Fruit fly (Drosophila melanogaster) whole organism, embryonic: Measurements from ENCODE around the gene Doa.

Source experiments
- CG11456 ChIP-seq: fragments of 200-800 bp; sonication (Bioruptor generic); IDR thresholded peaks from 3 replicates; pipeline ENCODE4 v1.3.6; 2022; ENCODE audit warnings: missing biosample characterization, missing genetic modification characterization
- CG15601 ChIP-seq: fragments of 200-800 bp; sonication (Bioruptor generic); optimal IDR thresholded peaks from 3 replicates; lab custom pipeline; 2019; ENCODE audit warnings: missing biosample characterization, mild to moderate bottlenecking, missing genetic modification characterization, moderate library complexity
- CG1647 ChIP-seq: fragments of 200-800 bp; sonication (Bioruptor generic); optimal IDR thresholded peaks from 3 replicates; lab custom pipeline; 2016; ENCODE audit warnings: missing biosample characterization, missing genetic modification characterization
- CG17328 ChIP-seq: fragments of 200-800 bp; sonication (Bioruptor generic); IDR thresholded peaks from 2 replicates; pipeline ENCODE4 v1.3.6; 2022; ENCODE audit warnings: missing biosample characterization, missing genetic modification characterization
- CG17912 ChIP-seq: fragments of 200-800 bp; sonication (Bioruptor generic); optimal IDR thresholded peaks from 2 replicates; lab custom pipeline; 2018; ENCODE audit warnings: missing biosample characterization, mild to moderate bottlenecking, missing genetic modification characterization
- CG2678 ChIP-seq: fragments of 200-800 bp; sonication (Bioruptor generic); optimal IDR thresholded peaks from 3 replicates; lab custom pipeline; 2019; ENCODE audit warnings: missing biosample characterization, mild to moderate bottlenecking, missing genetic modification characterization, moderate library complexity
- CG34376 ChIP-seq: fragments of 200-800 bp; sonication (Bioruptor generic); optimal IDR thresholded peaks from 2 replicates; lab custom pipeline; 2018; ENCODE audit warnings: missing biosample characterization, mild to moderate bottlenecking, missing genetic modification characterization
- CG3995 ChIP-seq: fragments of 200-800 bp; sonication (Bioruptor generic); optimal IDR thresholded peaks from 3 replicates; lab custom pipeline; 2016; ENCODE audit warnings: missing biosample characterization, missing genetic modification characterization
- CG4328 ChIP-seq: fragments of 200-800 bp; sonication (Bioruptor generic); optimal IDR thresholded peaks from 3 replicates; lab custom pipeline; 2017; ENCODE audit warnings: missing biosample characterization, missing genetic modification reagents, missing genetic modification characterization
- CG6765 ChIP-seq: fragments of 200-800 bp; sonication (Bioruptor generic); optimal IDR thresholded peaks from 3 replicates; lab custom pipeline; 2017; ENCODE audit warnings: missing biosample characterization, mild to moderate bottlenecking, missing genetic modification characterization
- CG8478 ChIP-seq: fragments of >200 bp; optimal IDR thresholded peaks from 2 replicates; lab custom pipeline; 2018
- CTCF ChIP-seq: fragments of 200-800 bp; sonication (Bioruptor generic); optimal IDR thresholded peaks from 2 replicates; lab custom pipeline; 2017; ENCODE audit warnings: missing biosample characterization, mild to moderate bottlenecking, missing genetic modification characterization, moderate library complexity
- Camta ChIP-seq: fragments of 200-800 bp; sonication (Bioruptor generic); optimal IDR thresholded peaks from 2 replicates; lab custom pipeline; 2016; ENCODE audit warnings: missing biosample characterization, missing genetic modification characterization
- Deaf1 ChIP-seq: fragments of 200-800 bp; optimal IDR thresholded peaks from 3 replicates; lab custom pipeline; 2019; ENCODE audit warnings: missing biosample characterization, mild to moderate bottlenecking, missing genetic modification characterization, moderate library complexity
- Dip2 ChIP-seq: fragments of 200-800 bp; sonication (Bioruptor generic); IDR thresholded peaks from 2 replicates; pipeline ENCODE4 v1.3.6; 2022; ENCODE audit warnings: missing biosample characterization, missing genetic modification characterization
- Fer2 ChIP-seq: fragments of 200-800 bp; sonication (Bioruptor generic); optimal IDR thresholded peaks from 2 replicates; lab custom pipeline; 2018; ENCODE audit warnings: missing biosample characterization, mild to moderate bottlenecking, missing genetic modification characterization, moderate library complexity
- H2.0 ChIP-seq: fragments of 200-800 bp; sonication (Bioruptor generic); IDR thresholded peaks from 2 replicates; pipeline ENCODE4 v1.3.6; 2022; ENCODE audit warnings: missing biosample characterization, missing genetic modification characterization
- HmgD ChIP-seq: fragments of 200-800 bp; sonication (Bioruptor generic); optimal IDR thresholded peaks from 3 replicates; lab custom pipeline; 2016; ENCODE audit warnings: missing biosample characterization, missing genetic modification characterization
- Hr51 ChIP-seq, 2 experiments: fragments of 200-800 bp; sonication (Bioruptor generic); optimal IDR thresholded peaks; 2 replicates in 1 of 2; 3 replicates in 1 of 2; lab custom pipeline; 2016 to 2018; ENCODE audit warnings: missing biosample characterization in 2 of 2, missing genetic modification characterization in 2 of 2, mild to moderate bottlenecking in 1 of 2, moderate library complexity in 1 of 2
- Med ChIP-seq: fragments of 200-800 bp; sonication (Bioruptor generic); peaks from one replicate; lab custom pipeline; 2016; ENCODE audit warnings: missing biosample characterization, missing genetic modification characterization, mild to moderate bottlenecking, inconsistent platforms, moderate library complexity
- Mes4 ChIP-seq: fragments of 200-800 bp; sonication (Bioruptor generic); optimal IDR thresholded peaks from 2 replicates; lab custom pipeline; 2016; ENCODE audit warnings: missing biosample characterization, missing genetic modification characterization
- Mrtf ChIP-seq: fragments of 200-800 bp; sonication (Bioruptor generic); IDR thresholded peaks from 3 replicates; pipeline ENCODE4 v1.3.6; 2022; ENCODE audit warnings: missing biosample characterization, missing genetic modification characterization
- Optix ChIP-seq: fragments of 200-800 bp; sonication (Bioruptor generic); IDR thresholded peaks from 3 replicates; pipeline ENCODE4 v1.3.6; 2022; ENCODE audit warnings: missing biosample characterization, missing genetic modification characterization
- Pdp1 ChIP-seq, 2 experiments: fragments of 200-800 bp; sonication (Bioruptor generic); optimal IDR thresholded peaks; 3 replicates each; lab custom pipeline; 2016; ENCODE audit warnings: missing biosample characterization in 2 of 2, missing genetic modification characterization in 2 of 2, mild to moderate bottlenecking in 1 of 2, moderate library complexity in 1 of 2
- Rx ChIP-seq: fragments of 200-800 bp; sonication (Bioruptor generic); IDR thresholded peaks from 2 replicates; pipeline ENCODE4 v1.3.6; 2022; ENCODE audit warnings: missing biosample characterization, missing genetic modification characterization
- Six4 ChIP-seq: fragments of 200-800 bp; sonication (Bioruptor generic); optimal IDR thresholded peaks from 2 replicates; lab custom pipeline; 2016; ENCODE audit warnings: missing biosample characterization, missing genetic modification characterization
- Trl ChIP-seq, 3 experiments: fragments of >200 bp in 2 of 3; fragments of 200-800 bp in 1 of 3; sonication (Bioruptor generic) in 1 of 3; optimal IDR thresholded peaks; 2 replicates in 1 of 3; 3 replicates in 2 of 3; lab custom pipeline; 2016 to 2017; ENCODE audit warnings: missing biosample characterization in 1 of 3, missing genetic modification characterization in 1 of 3
- aop ChIP-seq: fragments of 200-800 bp; sonication (Bioruptor generic); IDR thresholded peaks from 2 replicates; pipeline ENCODE4 v1.3.6; 2022; ENCODE audit warnings: missing biosample characterization, missing genetic modification characterization
- bowl ChIP-seq: fragments of 200-800 bp; sonication (Bioruptor generic); IDR thresholded peaks from 2 replicates; pipeline ENCODE4 v1.3.6; 2022; ENCODE audit warnings: missing biosample characterization, missing genetic modification characterization
- cato ChIP-seq: fragments of 200-800 bp; sonication (Bioruptor generic); optimal IDR thresholded peaks from 2 replicates; lab custom pipeline; 2016; ENCODE audit warnings: missing biosample characterization, missing genetic modification characterization, borderline replicate concordance
- chm ChIP-seq: fragments of 200-800 bp; sonication (Bioruptor generic); IDR thresholded peaks from 2 replicates; pipeline ENCODE4 v1.3.6; 2022; ENCODE audit warnings: missing biosample characterization, missing genetic modification characterization
- crol ChIP-seq: fragments of 200-800 bp; sonication (Bioruptor generic); IDR thresholded peaks from 2 replicates; pipeline ENCODE4 v1.3.6; 2022; ENCODE audit warnings: missing biosample characterization, missing genetic modification characterization
- fu2 ChIP-seq: fragments of 200-800 bp; sonication (Bioruptor generic); optimal IDR thresholded peaks from 2 replicates; lab custom pipeline; 2016; ENCODE audit warnings: missing biosample characterization, missing genetic modification characterization
- klu ChIP-seq: fragments of 200-800 bp; sonication (Bioruptor generic); IDR thresholded peaks from 2 replicates; pipeline ENCODE4 v1.3.6; 2022; ENCODE audit warnings: missing biosample characterization, missing genetic modification characterization
- pan ChIP-seq, 4 experiments: fragments of >200 bp in 3 of 4; fragments of 200-800 bp in 1 of 4; sonication (Bioruptor generic) in 1 of 4; optimal IDR thresholded peaks in 3 of 4; IDR thresholded peaks in 1 of 4; 2 replicates each; pipeline versions ENCODE4 v1.3.6 to Lab custom; 2017 to 2022; ENCODE audit warnings: missing biosample characterization in 2 of 4, missing genetic modification characterization in 2 of 4, mixed read lengths in 1 of 4
- sd ChIP-seq: fragments of 200-800 bp; sonication (Bioruptor generic); optimal IDR thresholded peaks from 3 replicates; lab custom pipeline; 2018; ENCODE audit warnings: missing biosample characterization, mild to moderate bottlenecking, missing genetic modification characterization, moderate library complexity
- stwl ChIP-seq: fragments of 200-800 bp; sonication (Bioruptor generic); optimal IDR thresholded peaks from 3 replicates; lab custom pipeline; 2018; ENCODE audit warnings: missing biosample characterization, mild to moderate bottlenecking, missing genetic modification characterization, moderate library complexity
- toy ChIP-seq: fragments of 200-800 bp; sonication (Bioruptor generic); IDR thresholded peaks from 2 replicates; pipeline ENCODE4 v1.3.6; 2022; ENCODE audit warnings: missing biosample characterization, missing genetic modification characterization
- trem ChIP-seq: fragments of 200-800 bp; optimal IDR thresholded peaks from 3 replicates; lab custom pipeline; 2019; ENCODE audit warnings: missing biosample characterization, mild to moderate bottlenecking, missing genetic modification characterization, moderate library complexity
- zen2 ChIP-seq: fragments of 200-800 bp; sonication (Bioruptor generic); IDR thresholded peaks from 3 replicates; pipeline ENCODE4 v1.3.6; 2022; ENCODE audit warnings: missing biosample characterization, missing genetic modification characterization; ENCODE audit not compliant: partially characterized antibody

Gene Doa

DNA sequence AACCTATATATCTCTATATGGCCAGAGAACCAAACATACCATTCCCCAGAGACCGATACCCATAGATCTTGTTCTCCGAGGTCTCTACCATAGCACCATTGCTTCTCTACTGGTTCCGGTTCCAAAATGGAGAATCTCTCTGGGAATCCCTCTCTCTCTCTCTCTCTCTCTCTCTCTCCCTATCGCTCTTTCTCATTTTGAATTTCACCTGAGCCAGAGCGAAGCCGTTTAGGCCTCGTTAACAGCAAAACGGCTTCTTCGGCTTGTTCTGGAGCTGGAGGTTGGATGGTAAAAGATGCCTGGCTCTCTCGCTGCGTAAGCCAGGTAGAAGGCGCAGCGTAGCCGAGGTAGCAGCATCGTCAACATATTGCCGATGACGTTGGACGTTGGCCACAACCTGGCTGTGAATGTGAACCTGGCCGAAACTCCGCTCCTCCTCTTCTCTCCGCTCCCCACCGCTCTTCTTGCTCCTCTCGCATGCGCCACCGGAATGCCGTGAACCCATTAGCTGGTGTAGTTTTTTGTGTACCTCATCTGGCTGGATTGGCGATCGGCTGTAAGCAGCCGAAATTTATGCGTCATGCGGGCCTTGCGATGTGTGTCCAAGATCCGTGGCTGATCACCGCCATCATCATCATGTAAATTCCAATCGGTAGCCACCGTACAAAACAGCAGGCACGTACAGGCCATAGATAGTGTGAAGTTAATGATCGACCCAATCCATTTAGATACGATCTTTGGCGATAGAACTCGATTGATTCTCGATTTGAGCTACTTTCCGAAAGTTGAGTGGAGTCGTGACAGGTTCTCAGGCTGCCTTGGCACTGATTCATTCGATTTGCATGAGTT is 26.3 kb upstream of the Doa start (continued):
- peak; percentile 64 for TF ChIP-seq Deaf1
- TF ChIP-seq CG15601 (tag; lab: Kevin White, UChicago): no peak
- peak; percentile 51; the same call in 1 of the 3 replicates for TF ChIP-seq zen2 (GFP tag; lab: Robert Waterston, UW)
- no peak for TF ChIP-seq H2.0 (GFP tag; lab: Robert Waterston, UW)
- peak; percentile 39 for TF ChIP-seq CG8478
- 0 out of 2 replicates have a peak, but pooled peaks have one; percentile 23 for TF ChIP-seq chm (GFP tag; lab: Robert Waterston, UW)

DNA sequence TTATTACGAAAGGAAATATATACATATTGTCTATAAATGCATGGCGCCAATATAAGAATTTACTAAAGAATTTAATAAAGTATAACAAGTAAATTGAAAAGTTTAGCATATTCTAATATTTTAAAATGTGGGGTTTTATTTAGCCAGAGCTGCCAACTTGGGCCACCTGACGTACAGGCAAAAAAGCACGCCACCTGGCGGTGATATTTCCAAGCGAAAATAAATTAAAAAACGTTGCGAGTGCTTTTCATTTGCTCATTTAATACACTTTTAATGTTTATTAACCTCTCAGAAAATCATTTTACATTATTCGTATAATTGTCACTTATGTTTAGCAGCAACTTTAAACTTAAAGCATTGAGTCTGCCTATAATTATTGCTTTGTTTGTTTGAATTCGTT is 17.5 kb upstream of the Doa start:
- TF ChIP-seq CG2678 (tag; lab: Kevin White, UChicago): no peak
- TF ChIP-seq Fer2: no peak
- peak; percentile 24 for TF ChIP-seq Med (GFP tag; lab: Kevin White, UChicago)
- TF ChIP-seq trem (tag; lab: Kevin White, UChicago): peak; percentile 93
- no peak for TF ChIP-seq Mrtf (GFP tag; lab: Robert Waterston, UW)
- TF ChIP-seq Dip2: peak; percentile 83
- TF ChIP-seq stwl: peak; percentile 71
- peak; percentile 89 for TF ChIP-seq CTCF (GFP tag; lab: Kevin White, UChicago)

DNA sequence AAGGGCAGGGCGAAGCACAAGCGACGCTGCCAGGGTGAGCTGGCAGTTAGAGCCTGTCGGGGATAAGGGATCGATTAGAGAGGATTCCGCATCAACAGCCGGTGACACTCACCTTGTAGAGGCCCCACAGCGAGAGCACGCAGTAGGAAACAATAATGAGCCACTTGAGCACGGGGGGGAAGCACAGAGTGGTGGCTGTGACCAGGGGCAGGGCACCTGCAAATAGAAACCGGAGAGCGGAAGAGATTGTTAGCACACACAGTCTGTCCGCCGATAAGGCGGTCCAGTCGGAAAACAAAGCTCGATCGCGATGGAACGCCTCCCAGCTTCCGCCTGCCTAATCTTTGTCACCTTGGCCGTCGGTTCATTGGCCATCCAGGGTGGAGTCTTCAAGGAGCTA is 15.3 kb upstream of the Doa start, which contains the start of gene Nepl17:
Gene Nepl17, plus strand, starts transcription at position 301 of the 400 bp plus-strand sequence.
- TF ChIP-seq Med (GFP tag; lab: Kevin White, UChicago) (peak; percentile 45), Optix (GFP tag; lab: Robert Waterston, UW) (0 out of 3 replicates have a peak, but pooled peaks have one; percentile 5), CG17912 (GFP tag; lab: Kevin White, UChicago) (no peak), crol (peak; percentile 26; the same call in 1 of the 2 replicates)

DNA sequence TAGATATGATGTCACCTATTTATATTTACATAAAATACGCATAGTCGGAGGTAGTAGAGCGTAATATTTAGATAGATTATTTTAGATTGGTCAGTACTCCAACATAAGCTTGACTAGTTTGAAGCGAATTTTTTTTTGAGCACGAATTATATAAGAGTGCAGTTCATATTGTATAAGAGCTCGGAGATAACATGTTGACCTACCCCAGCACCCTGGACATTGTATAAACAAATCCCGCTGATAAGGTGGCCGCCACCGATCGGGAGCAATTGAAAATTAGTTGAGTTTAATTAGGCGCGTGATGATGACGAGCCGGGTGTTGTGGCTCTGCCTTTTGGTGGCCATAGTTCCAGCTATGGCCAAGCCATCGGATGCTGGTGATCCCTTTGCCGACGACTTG is 12.5 kb upstream of the Doa start, which contains the start of gene Nepl18:
Gene Nepl18, plus strand, starts transcription at position 277 of the 400 bp plus-strand sequence.
- TF ChIP-seq Six4 (GFP tag; lab: Kevin White, UChicago): no peak
- TF ChIP-seq Pdp1 (GFP tag; optimal IDR thresholded peaks at IDR 0.05; lab: Kevin White, UChicago): peak in 1 of 2 experiments; percentile 94

DNA sequence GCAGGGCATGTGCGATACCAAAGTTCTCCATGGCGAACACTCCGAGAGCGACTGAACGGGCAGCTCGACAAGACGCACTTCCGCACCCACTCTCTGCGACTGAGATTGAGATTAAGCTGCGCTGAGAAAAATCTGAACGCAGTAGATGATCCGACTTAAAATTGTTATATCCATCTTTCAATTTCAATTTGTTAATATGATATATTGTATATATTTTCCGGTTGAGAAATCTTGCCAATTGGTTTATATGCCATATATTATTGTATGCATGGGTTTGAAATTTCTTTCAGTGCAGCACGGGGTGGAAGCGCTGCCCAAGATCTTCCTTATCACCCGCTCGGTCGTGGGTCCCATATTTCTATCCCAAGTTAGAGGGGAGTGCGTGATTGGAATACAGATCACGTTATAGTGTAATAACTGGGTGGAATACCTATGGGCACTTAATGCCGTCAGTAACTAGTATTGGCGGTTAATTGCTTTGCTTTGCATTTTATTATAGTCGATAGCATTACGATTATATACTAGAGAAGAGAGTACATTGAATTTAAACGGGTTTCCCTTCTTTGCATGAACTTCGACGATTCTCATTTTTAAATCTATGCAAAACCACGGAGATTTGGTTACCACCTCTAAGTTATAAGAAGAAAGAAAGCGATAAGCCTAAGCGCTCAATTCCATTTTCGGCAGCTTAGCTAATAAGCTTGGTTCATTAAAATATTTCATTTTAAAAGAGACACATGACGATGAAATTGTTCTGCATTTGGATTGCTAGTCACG is 7.6 kb upstream of the Doa start, which contains the start of the genes Nepl19 and Nepl20:
Gene Nepl19, minus strand, starts transcription at position 57 of the 777 bp plus-strand sequence.
Gene Nepl20, plus strand, starts transcription at position 727 of the 777 bp plus-strand sequence.
- peak; percentile 87 for TF ChIP-seq CG11456 (GFP tag; lab: Robert Waterston, UW)
- TF ChIP-seq aop (GFP tag; lab: Robert Waterston, UW): no peak
- peak; percentile 47; the same call in 1 of the 2 replicates for TF ChIP-seq klu (GFP tag; lab: Robert Waterston, UW)
- 0 out of 2 replicates have a peak, but pooled peaks have one; percentile 40 for TF ChIP-seq bowl (GFP tag; lab: Robert Waterston, UW)
- TF ChIP-seq HmgD (GFP tag; lab: Kevin White, UChicago): no peak
- peak; percentile 41; the same call in 1 of the 2 replicates for TF ChIP-seq toy (GFP tag; lab: Robert Waterston, UW)
- TF ChIP-seq CG3995 (GFP tag; lab: Kevin White, UChicago): peak; percentile 33
- peak; percentile 64 for TF ChIP-seq Rx (GFP tag; lab: Robert Waterston, UW)
- peak in 1 of 2 experiments; percentile 28 for TF ChIP-seq Hr51 (GFP tag; optimal IDR thresholded peaks at IDR 0.05; lab: Kevin White, UChicago)
- peak; percentile 20 for TF ChIP-seq cato (GFP tag; lab: Kevin White, UChicago)
- TF ChIP-seq Mes4: peak; percentile 15
- peak; percentile 23 for TF ChIP-seq fu2 (GFP tag; lab: Kevin White, UChicago)
- peak; percentile 72 for TF ChIP-seq CG6765 (GFP tag; lab: Kevin White, UChicago)
- no peak for TF ChIP-seq Trl (optimal IDR thresholded peaks at IDR 0.05; lab: Kevin White, UChicago)
- peak; percentile 36 for TF ChIP-seq Trl (GFP tag; optimal IDR thresholded peaks at IDR 0.05; lab: Kevin White, UChicago)
- peak; percentile 78 for TF ChIP-seq CG17328 (GFP tag; lab: Robert Waterston, UW)
- TF ChIP-seq zen2 (GFP tag; lab: Robert Waterston, UW): no peak
- TF ChIP-seq CG34376: peak; percentile 65
- TF ChIP-seq Camta (GFP tag; lab: Kevin White, UChicago): peak; percentile 40
- no peak for TF ChIP-seq sd (tag; lab: Kevin White, UChicago)
- TF ChIP-seq CG1647 (GFP tag; lab: Kevin White, UChicago): peak; percentile 38
- TF ChIP-seq CG4328 (GFP tag; lab: Kevin White, UChicago): peak; percentile 16
- TF ChIP-seq pan (optimal IDR thresholded peaks at IDR 0.05; lab: Kevin White, UChicago): no peak
- TF ChIP-seq pan (GFP tag; optimal IDR thresholded peaks at IDR 0.05 in 1 of 2, IDR thresholded peaks at IDR 0.05 in 1 of 2): peak in 1 of 2 experiments; percentile 81
